Worm (Caenorhabditis elegans): ENCODE results near the gene C33D3.3.

Gene C33D3.3

ce11 chrX:10476573-10476972 is 8.6 kb upstream of the C33D3.3 start, which contains the start of gene C39B10.7:
Gene C39B10.7 (plus strand): TSS chrX:10476873.
- TF ChIP-seq T23F11.4 (GFP tag; optimal IDR thresholded peaks at IDR 0.05): no peak
- TF ChIP-seq madf-2 (tag; optimal IDR thresholded peaks at IDR 0.05): no peak
- TF ChIP-seq ets-4 (tag; optimal IDR thresholded peaks at IDR 0.05): no peak
- TF ChIP-seq sox-4 (tag; optimal IDR thresholded peaks at IDR 0.05): no peak
- no peak for TF ChIP-seq pag-3 (tag; optimal IDR thresholded peaks at IDR 0.05; ENCODE audit: borderline replicate concordance)
- no peak for TF ChIP-seq pax-1 (tag; optimal IDR thresholded peaks at IDR 0.05)
- no peak for TF ChIP-seq Y22D7AL.16 (tag; optimal IDR thresholded peaks at IDR 0.05)
- no peak for TF ChIP-seq ceh-34 (tag; optimal IDR thresholded peaks at IDR 0.05)
- TF ChIP-seq ceh-19 (GFP tag; optimal IDR thresholded peaks at IDR 0.05): no peak
- TF ChIP-seq hlh-6 (tag; optimal IDR thresholded peaks at IDR 0.05): no peak
- no peak for TF ChIP-seq ceh-9 (tag; optimal IDR thresholded peaks at IDR 0.05)
- no peak for TF ChIP-seq pha-2 (tag; optimal IDR thresholded peaks at IDR 0.05)
- TF ChIP-seq mec-3 (tag; optimal IDR thresholded peaks at IDR 0.05; ENCODE audit: borderline replicate concordance): no peak
- no peak for TF ChIP-seq ceh-31 (tag; optimal IDR thresholded peaks at IDR 0.05)
- no peak for TF ChIP-seq hlh-8 (tag; optimal IDR thresholded peaks at IDR 0.05)

ce11 chrX:10477172-10477985 is 7.8 kb upstream of the C33D3.3 start:
- TF ChIP-seq C38D4.7 (GFP tag; optimal IDR thresholded peaks at IDR 0.05) (no peak), rnt-1 (tag; optimal IDR thresholded peaks at IDR 0.05) (no peak), hlh-6 (tag; optimal IDR thresholded peaks at IDR 0.05) (no peak), ceh-9 (tag; optimal IDR thresholded peaks at IDR 0.05) (no peak), ceh-2 (tag; optimal IDR thresholded peaks at IDR 0.05) (no peak), T23F11.4 (GFP tag; optimal IDR thresholded peaks at IDR 0.05) (no peak), odd-2 (tag; optimal IDR thresholded peaks at IDR 0.05) (no peak), ceh-30 (tag; optimal IDR thresholded peaks at IDR 0.05) (no peak), lim-6 (tag; optimal IDR thresholded peaks at IDR 0.05) (no peak), pha-2 (tag; optimal IDR thresholded peaks at IDR 0.05) (no peak), fax-1 (tag; optimal IDR thresholded peaks at IDR 0.05) (no peak), C08G9.2 (tag; optimal IDR thresholded peaks at IDR 0.05) (no peak), K09A11.1 (tag; optimal IDR thresholded peaks at IDR 0.05; ENCODE audit: insufficient read depth) (no peak), tbx-2 (tag; optimal IDR thresholded peaks at IDR 0.05) (no peak)

- TF ChIP-seq lin-11 (tag; optimal IDR thresholded peaks at IDR 0.05): no peak
- TF ChIP-seq tbx-7 (tag; optimal IDR thresholded peaks at IDR 0.05): no peak
- TF ChIP-seq T23F11.4 (GFP tag; optimal IDR thresholded peaks at IDR 0.05): no peak
- no peak for TF ChIP-seq C08G9.2 (tag; optimal IDR thresholded peaks at IDR 0.05)
- no peak for TF ChIP-seq ceh-19 (GFP tag; optimal IDR thresholded peaks at IDR 0.05)
- TF ChIP-seq hlh-13 (GFP tag; optimal IDR thresholded peaks at IDR 0.05): no peak
- no peak for TF ChIP-seq F13H6.1 (tag; optimal IDR thresholded peaks at IDR 0.05)
Observed at ce11 chrX:10479108-10479738, 5.9 kb upstream of the C33D3.3 start.

- no peak for TF ChIP-seq elt-4 (tag; optimal IDR thresholded peaks at IDR 0.05)
- peak; percentile 3 for TF ChIP-seq pqm-1 (tag; optimal IDR thresholded peaks at IDR 0.05)
Observed at ce11 chrX:10480563-10481290, 4.4 kb upstream of the C33D3.3 start, which contains the start of gene elt-2. Gene elt-2 (plus strand): TSS chrX:10481240.

ce11 chrX:10482272-10482671 is 2.9 kb upstream of the C33D3.3 start:
- TF ChIP-seq ceh-18 (tag; optimal IDR thresholded peaks at IDR 0.05) (no peak), eyg-1 (tag; optimal IDR thresholded peaks at IDR 0.05) (no peak), pat-9 (tag; optimal IDR thresholded peaks at IDR 0.05) (no peak), tbx-7 (tag; optimal IDR thresholded peaks at IDR 0.05) (no peak), C08G9.2 (tag; optimal IDR thresholded peaks at IDR 0.05) (no peak), ceh-2 (tag; optimal IDR thresholded peaks at IDR 0.05) (no peak), dmd-4 (tag; optimal IDR thresholded peaks at IDR 0.05; ENCODE audit: borderline replicate concordance) (no peak), pax-1 (tag; optimal IDR thresholded peaks at IDR 0.05) (no peak), ahr-1 (tag; optimal IDR thresholded peaks at IDR 0.05) (no peak), rnt-1 (tag; optimal IDR thresholded peaks at IDR 0.05) (no peak)
